Worm (Caenorhabditis elegans) whole organism, L2 larva: ENCODE measurements around the gene F19H6.6.

ENCODE experiments used
- C34F6.9 ChIP-seq: fragments of 150-350 bp; optimal IDR thresholded peaks from 2 replicates; lab custom pipeline; 2014; ENCODE audit warnings: missing biosample characterization, missing genetic modification characterization
- F13H6.1 ChIP-seq: sonication (generic microtip); optimal IDR thresholded peaks from 2 replicates; lab custom pipeline; 2016; ENCODE audit warnings: missing genetic modification characterization, missing compliant biosample characterization
- R02D3.7 ChIP-seq: fragments of 150-350 bp; optimal IDR thresholded peaks from 2 replicates; lab custom pipeline; 2014; ENCODE audit warnings: missing biosample characterization, missing genetic modification characterization
- Y55F3AM.14 ChIP-seq: fragments of 200-800 bp; sonication (Bioruptor generic); optimal IDR thresholded peaks from 2 replicates; lab custom pipeline; 2018; ENCODE audit warnings: mild to moderate bottlenecking, missing genetic modification characterization, missing compliant biosample characterization
- ZK546.5 ChIP-seq: sonication (generic microtip); optimal IDR thresholded peaks from 2 replicates; lab custom pipeline; 2017; ENCODE audit warnings: missing biosample characterization, missing genetic modification characterization
- blmp-1 ChIP-seq: sonication (generic microtip); optimal IDR thresholded peaks from 2 replicates; lab custom pipeline; 2017; ENCODE audit warnings: missing genetic modification characterization, mild to moderate bottlenecking, missing compliant biosample characterization, antibody characterized with exemption, moderate library complexity; ENCODE audit not compliant: insufficient read depth
- ceh-82 ChIP-seq: fragments of 150-350 bp; optimal IDR thresholded peaks from 2 replicates; lab custom pipeline; 2014; ENCODE audit warnings: missing biosample characterization, missing genetic modification characterization
- crh-2 ChIP-seq: sonication (generic microtip); optimal IDR thresholded peaks from 2 replicates; lab custom pipeline; 2017; ENCODE audit warnings: missing biosample characterization, missing genetic modification characterization
- dmd-4 ChIP-seq: sonication (generic microtip); optimal IDR thresholded peaks from 2 replicates; lab custom pipeline; 2017; ENCODE audit warnings: missing biosample characterization, missing genetic modification characterization
- egl-27 ChIP-seq: sonication (generic microtip); optimal IDR thresholded peaks from 3 replicates; lab custom pipeline; 2017; ENCODE audit warnings: missing biosample characterization, missing genetic modification reagents, missing genetic modification characterization
- fos-1 ChIP-seq: fragments of 150-350 bp; optimal IDR thresholded peaks from 2 replicates; lab custom pipeline; 2014; ENCODE audit warnings: missing biosample characterization, missing genetic modification characterization
- gmeb-1 ChIP-seq: fragments of 150-350 bp; optimal IDR thresholded peaks from 2 replicates; lab custom pipeline; 2014; ENCODE audit warnings: missing biosample characterization, missing genetic modification characterization
- lin-39 ChIP-seq: fragments of 150-350 bp; optimal IDR thresholded peaks from 2 replicates; lab custom pipeline; 2014; ENCODE audit warnings: missing biosample characterization, missing genetic modification reagents, missing genetic modification characterization
- lsy-2 ChIP-seq, 2 experiments: fragments of 150-350 bp in 1 of 2; sonication (generic microtip) in 1 of 2; optimal IDR thresholded peaks; 2 replicates each; lab custom pipeline; 2014 to 2017; ENCODE audit warnings: missing biosample characterization in 2 of 2, missing genetic modification characterization in 2 of 2
- mab-5 ChIP-seq: fragments of 150-350 bp; optimal IDR thresholded peaks from 2 replicates; lab custom pipeline; 2014; ENCODE audit warnings: missing biosample characterization, missing genetic modification characterization
- mdl-1 ChIP-seq, 2 experiments: fragments of 150-350 bp in 1 of 2; sonication (generic microtip) in 1 of 2; optimal IDR thresholded peaks; 2 replicates each; lab custom pipeline; 2017; ENCODE audit warnings: missing biosample characterization in 2 of 2, missing genetic modification characterization in 2 of 2
- nhr-10 ChIP-seq: sonication (generic microtip); optimal IDR thresholded peaks from 2 replicates; lab custom pipeline; 2017; ENCODE audit warnings: missing biosample characterization, missing genetic modification characterization
- nhr-12 ChIP-seq: fragments of 150-350 bp; optimal IDR thresholded peaks from 2 replicates; lab custom pipeline; 2014; ENCODE audit warnings: missing biosample characterization, missing genetic modification characterization
- nhr-23 ChIP-seq: fragments of 150-350 bp; optimal IDR thresholded peaks from 2 replicates; lab custom pipeline; 2014; ENCODE audit warnings: missing biosample characterization, missing genetic modification reagents, missing genetic modification characterization
- nhr-25 ChIP-seq: fragments of 150-350 bp; sonication (generic microtip); optimal IDR thresholded peaks from 3 replicates; lab custom pipeline; 2014; ENCODE audit warnings: missing biosample characterization, missing genetic modification characterization
- peb-1 ChIP-seq: fragments of 150-350 bp; optimal IDR thresholded peaks from 2 replicates; lab custom pipeline; 2014; ENCODE audit warnings: missing biosample characterization, missing genetic modification characterization
- sem-4 ChIP-seq: fragments of 150-350 bp; optimal IDR thresholded peaks from 2 replicates; lab custom pipeline; 2014; ENCODE audit warnings: missing biosample characterization, missing genetic modification reagents, missing genetic modification characterization
- sma-3 ChIP-seq: sonication (generic microtip); optimal IDR thresholded peaks from 2 replicates; lab custom pipeline; 2016; ENCODE audit warnings: missing genetic modification reagents, missing genetic modification characterization, missing compliant biosample characterization
- sma-9 ChIP-seq, 2 experiments: fragments of 150-350 bp in 1 of 2; sonication (generic microtip) in 1 of 2; optimal IDR thresholded peaks; 2 replicates each; lab custom pipeline; 2014 to 2016; ENCODE audit warnings: missing genetic modification characterization in 2 of 2, mild to moderate bottlenecking in 1 of 2, missing biosample characterization in 1 of 2, missing compliant biosample characterization in 1 of 2, missing genetic modification reagents in 1 of 2, moderate library complexity in 1 of 2
- snpc-4 ChIP-seq: fragments of 150-350 bp; optimal IDR thresholded peaks from 2 replicates; lab custom pipeline; 2014; ENCODE audit warnings: missing biosample characterization, missing genetic modification characterization
- unc-55 ChIP-seq: fragments of 150-350 bp; sonication (generic microtip); optimal IDR thresholded peaks from 3 replicates; lab custom pipeline; 2014; ENCODE audit warnings: missing biosample characterization, missing genetic modification reagents, missing genetic modification characterization
- zag-1 ChIP-seq: fragments of 150-350 bp; optimal IDR thresholded peaks from 2 replicates; lab custom pipeline; 2014; ENCODE audit warnings: missing biosample characterization, missing genetic modification characterization
- ztf-1 ChIP-seq: fragments of 200-800 bp; sonication (Bioruptor generic); conservative IDR thresholded peaks from 2 replicates; pipeline ENCODE4 v1.3.6; 2022; ENCODE audit warnings: missing genetic modification characterization, missing compliant biosample characterization
- ztf-11 ChIP-seq: sonication (generic microtip); optimal IDR thresholded peaks from 2 replicates; lab custom pipeline; 2017; ENCODE audit warnings: missing biosample characterization, missing genetic modification characterization
- ztf-4 ChIP-seq: fragments of 150-350 bp; optimal IDR thresholded peaks from 2 replicates; lab custom pipeline; 2014; ENCODE audit warnings: missing biosample characterization, missing genetic modification characterization

The F19H6.6 gene

DNA sequence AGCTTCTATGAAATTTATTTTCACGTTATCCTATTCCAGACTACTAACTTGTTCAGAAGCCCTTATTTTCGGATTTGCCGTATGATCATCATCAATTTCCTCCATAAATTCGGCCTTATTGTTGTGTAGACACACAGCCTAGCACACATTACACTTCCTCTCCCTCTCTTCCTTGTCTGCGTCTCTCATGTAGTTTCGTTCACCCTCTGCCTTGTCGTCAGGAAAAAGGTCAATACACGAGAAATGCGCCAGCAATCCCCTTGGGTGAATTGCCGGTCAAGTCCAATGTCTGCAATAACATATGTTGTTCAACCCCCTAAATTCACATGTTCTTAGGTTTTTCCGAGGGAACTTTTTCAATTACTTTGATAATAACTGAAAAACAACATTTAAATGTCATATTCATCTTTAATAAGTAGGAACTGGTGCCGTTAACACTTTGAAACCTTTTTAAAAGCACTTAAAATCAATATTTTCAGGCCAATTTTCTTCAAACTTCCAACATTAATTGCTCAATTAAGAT is 33.2 kb downstream of the F19H6.6 start, which contains the start of gene F17E5.2 (continued):
- TF ChIP-seq nhr-12 (tag; lab: Kevin White, UChicago), result no peak
- TF ChIP-seq nhr-10 (tag; lab: Kevin White, UChicago), result peak; percentile 56
- TF ChIP-seq sma-9 (GFP tag; optimal IDR thresholded peaks at IDR 0.05; lab: Kevin White, UChicago), result peak; percentile 97
- no peak for TF ChIP-seq sma-9 (tag; optimal IDR thresholded peaks at IDR 0.05; lab: Kevin White, UChicago)
- TF ChIP-seq crh-2 (tag; lab: Kevin White, UChicago), result peak; percentile 96
- no peak for TF ChIP-seq peb-1
- peak; percentile 57 for TF ChIP-seq blmp-1
- TF ChIP-seq dmd-4 (tag; lab: Kevin White, UChicago), result no peak
- TF ChIP-seq ztf-11 (tag; lab: Kevin White, UChicago), result no peak
- peak; percentile 87 for TF ChIP-seq ztf-4 (tag; lab: Kevin White, UChicago)
- TF ChIP-seq unc-55 (GFP tag; lab: Kevin White, UChicago), result peak; percentile 96
- TF ChIP-seq sma-3 (GFP tag; lab: Kevin White, UChicago), result peak; percentile 88
- peak; percentile 93 for TF ChIP-seq nhr-25 (tag; lab: Kevin White, UChicago)
- TF ChIP-seq sem-4 (tag; lab: Kevin White, UChicago), result peak; percentile 94
- peak; percentile 86 for TF ChIP-seq gmeb-1 (tag; lab: Kevin White, UChicago)
- no peak for TF ChIP-seq ztf-1

DNA sequence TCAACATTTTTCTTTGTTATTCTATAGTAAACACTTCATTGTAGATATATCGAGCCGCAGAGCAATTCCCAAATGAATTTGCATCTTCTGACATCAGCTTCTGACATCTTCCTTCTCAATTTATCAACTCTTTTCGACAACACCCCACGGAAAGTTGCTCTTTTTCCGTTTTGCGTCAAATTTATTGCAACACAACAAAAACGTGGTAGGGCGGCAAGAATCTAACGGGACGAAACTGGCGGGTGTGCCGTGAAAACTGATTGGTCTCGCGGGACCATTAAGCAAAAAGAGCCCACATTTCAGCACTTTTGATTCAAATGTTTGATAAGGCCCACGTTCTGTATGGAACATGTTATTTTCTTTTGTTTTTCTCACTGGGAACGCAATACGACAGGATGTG is 44.1 kb downstream of the F19H6.6 start:
- TF ChIP-seq lsy-2 (tag; optimal IDR thresholded peaks at IDR 0.05; lab: Kevin White, UChicago) (peak in 1 of 2 experiments; percentile 9), zag-1 (tag; lab: Kevin White, UChicago) (peak; percentile 39), ZK546.5 (no peak), Y55F3AM.14 (peak; percentile 27), C34F6.9 (tag; lab: Kevin White, UChicago) (peak; percentile 18), dmd-4 (tag; lab: Kevin White, UChicago) (no peak), mab-5 (tag; lab: Kevin White, UChicago) (peak; percentile 67)

DNA sequence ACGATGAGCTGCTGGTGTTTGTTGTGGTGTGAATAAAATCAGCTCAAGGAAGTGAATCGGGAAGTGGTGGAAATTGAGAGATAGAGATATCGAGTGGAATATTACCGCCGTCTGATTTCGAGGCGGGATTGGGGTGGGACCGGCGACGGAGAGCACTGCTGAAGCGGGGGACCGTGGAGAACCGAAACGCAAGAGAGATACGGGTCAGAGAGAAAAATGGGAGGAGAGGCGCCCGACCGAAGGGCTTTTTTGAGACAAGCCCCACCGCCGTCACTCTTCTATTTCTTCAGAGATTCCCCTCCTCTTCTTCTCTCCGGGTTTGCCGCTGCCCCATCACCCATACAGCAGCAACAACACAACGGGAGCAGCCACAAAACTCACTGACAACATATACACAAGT is 45.4 kb downstream of the F19H6.6 start:
- no peak for TF ChIP-seq lin-39
- TF ChIP-seq mdl-1 (tag; optimal IDR thresholded peaks at IDR 0.05; lab: Kevin White, UChicago), result no peak
- TF ChIP-seq C34F6.9 (tag; lab: Kevin White, UChicago), result no peak
- no peak for TF ChIP-seq ceh-82
- TF ChIP-seq ZK546.5, result no peak
- TF ChIP-seq, all 48 proteins: peak for 0

DNA sequence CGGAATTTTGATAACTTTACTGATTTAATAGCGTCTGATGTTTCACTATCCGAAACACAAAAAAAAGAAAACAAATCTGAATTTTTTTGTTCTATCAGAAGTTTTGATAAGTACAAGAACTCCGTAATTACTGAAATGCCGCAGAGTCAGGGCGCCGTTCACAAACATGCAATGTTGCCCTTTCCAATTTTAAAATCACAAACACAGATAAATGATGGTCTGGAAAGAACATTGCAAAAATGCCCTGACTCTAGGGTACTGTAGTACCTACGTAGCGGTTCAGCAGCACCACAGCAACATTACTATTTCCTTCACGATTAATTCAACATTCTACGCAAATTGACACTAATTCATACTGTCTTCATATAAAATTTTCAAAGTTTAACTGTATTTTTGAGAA is 46.0 kb downstream of the F19H6.6 start:
- TF ChIP-seq peb-1 (no peak), nhr-23 (tag; lab: Kevin White, UChicago) (no peak), mdl-1 (tag; optimal IDR thresholded peaks at IDR 0.05; lab: Kevin White, UChicago) (no peak), egl-27 (tag; lab: Kevin White, UChicago) (no peak), sma-9 (GFP tag; optimal IDR thresholded peaks at IDR 0.05; lab: Kevin White, UChicago) (no peak), sma-9 (tag; optimal IDR thresholded peaks at IDR 0.05; lab: Kevin White, UChicago) (no peak), F13H6.1 (tag; lab: Kevin White, UChicago) (no peak), blmp-1 (no peak), R02D3.7 (tag; lab: Kevin White, UChicago) (no peak), zag-1 (tag; lab: Kevin White, UChicago) (no peak), nhr-10 (tag; lab: Kevin White, UChicago) (no peak), snpc-4 (tag; lab: Kevin White, UChicago) (no peak)
- TF ChIP-seq, all 48 proteins: peak for 0

DNA sequence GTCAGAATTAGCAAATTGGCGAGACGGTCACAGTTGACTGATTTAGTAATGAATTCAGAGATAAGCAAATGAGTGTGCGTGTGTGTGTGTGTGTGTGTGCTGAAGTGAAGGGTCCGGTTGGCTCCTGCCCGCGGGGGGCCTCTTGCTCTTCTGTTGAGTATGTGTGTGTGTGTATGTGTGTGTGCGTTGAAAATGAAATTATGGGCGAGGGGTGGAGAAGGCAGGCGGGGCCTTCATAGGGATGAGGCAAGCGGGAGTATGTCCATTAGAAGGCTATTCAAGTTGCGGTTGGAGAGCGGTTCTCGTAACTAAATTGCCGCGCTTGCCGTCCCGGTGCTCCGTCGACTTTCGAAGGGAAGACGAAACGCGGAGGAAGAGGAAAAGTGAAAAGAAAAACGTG is 46.7 kb downstream of the F19H6.6 start:
- TF ChIP-seq fos-1 (tag; lab: Kevin White, UChicago) (no peak), F13H6.1 (tag; lab: Kevin White, UChicago) (peak; percentile 41)
- TF ChIP-seq, all 48 proteins: peak for 1
